Fruit fly (Drosophila melanogaster): ENCODE measurements around the gene CG11756.

Gene CG11756

dm6 chrX:11390625-11391363, 42.9 kb downstream of the CG11756 start (continued):
- TF ChIP-seq pho (GFP tag; optimal IDR thresholded peaks at IDR 0.05) (peak; percentile 76), lola (GFP tag; optimal IDR thresholded peaks at IDR 0.05) (peak in 1 of 3 experiments; percentile 60), CG12744 (GFP tag; optimal IDR thresholded peaks at IDR 0.05) (peak; percentile 67), CG11696 (GFP tag; IDR thresholded peaks at IDR 0.05) (peak; percentile 79), CG11723 (GFP tag; optimal IDR thresholded peaks at IDR 0.05) (peak; percentile 63), CG4282 (GFP tag; optimal IDR thresholded peaks at IDR 0.05) (peak; percentile 25), PHDP (tag; optimal IDR thresholded peaks at IDR 0.05) (peak; percentile 77), HLH54F (GFP tag; optimal IDR thresholded peaks at IDR 0.05) (peak; percentile 72), CG8924 (tag; optimal IDR thresholded peaks at IDR 0.05) (peak; percentile 70), mld (GFP tag; IDR thresholded peaks at IDR 0.05; ENCODE audit: partially characterized antibody) (0 out of 3 replicates have a peak, but pooled peaks have one; percentile 26), CG31224 (GFP tag; IDR thresholded peaks at IDR 0.05) (peak; percentile 75), C15 (GFP tag; IDR thresholded peaks at IDR 0.05) (peak; percentile 74; the same call in 1 of the 3 replicates), Dek (tag; optimal IDR thresholded peaks at IDR 0.05) (peak; percentile 50), Sox100B (GFP tag; optimal IDR thresholded peaks at IDR 0.05) (peak; percentile 76), CG10543 (GFP tag; optimal IDR thresholded peaks at IDR 0.05) (peak; percentile 26), CG10366 (GFP tag; IDR thresholded peaks at IDR 0.05) (peak; percentile 84), CG8944 (GFP tag; optimal IDR thresholded peaks at IDR 0.05) (peak; percentile 55), Mrtf (GFP tag; IDR thresholded peaks at IDR 0.05) (peak; percentile 80), nmo (GFP tag; optimal IDR thresholded peaks at IDR 0.05) (peak; percentile 83), nom (GFP tag; optimal IDR thresholded peaks at IDR 0.05) (no peak), pita (GFP tag; optimal IDR thresholded peaks at IDR 0.05) (no peak), wdn (GFP tag; IDR thresholded peaks at IDR 0.05) (peak; percentile 80), ara (GFP tag; IDR thresholded peaks at IDR 0.05) (peak; percentile 65), CG9817 (tag; optimal IDR thresholded peaks at IDR 0.05) (peak; percentile 78), Jarid2 (GFP tag; optimal IDR thresholded peaks at IDR 0.05) (peak; percentile 24), Hr39 (optimal IDR thresholded peaks at IDR 0.05) (no peak), CG8290 (GFP tag; optimal IDR thresholded peaks at IDR 0.05) (no peak), CG8290 (tag; optimal IDR thresholded peaks at IDR 0.05) (peak in 1 of 2 experiments; percentile 98), sug (tag; optimal IDR thresholded peaks at IDR 0.05) (peak; percentile 58), vnd (GFP tag; IDR thresholded peaks at IDR 0.05; ENCODE audit: partially characterized antibody) (no peak), sens (GFP tag) (peak; percentile 95), MTF-1 (GFP tag; optimal IDR thresholded peaks at IDR 0.05; ENCODE audit: borderline replicate concordance) (peak; percentile 57), tup (GFP tag; optimal IDR thresholded peaks at IDR 0.05) (peak; percentile 45), Rx (GFP tag; IDR thresholded peaks at IDR 0.05) (peak; percentile 78), caup (GFP tag; optimal IDR thresholded peaks at IDR 0.05; ENCODE audit: severe bottlenecking) (peak; percentile 77), CG9876 (GFP tag; optimal IDR thresholded peaks at IDR 0.05) (peak; percentile 46), Bdp1 (GFP tag; optimal IDR thresholded peaks at IDR 0.05) (peak; percentile 70), abd-A (tag; optimal IDR thresholded peaks at IDR 0.05) (no peak), wek (GFP tag; optimal IDR thresholded peaks at IDR 0.05) (peak; percentile 30), CG4424 (GFP tag; optimal IDR thresholded peaks at IDR 0.05) (peak; percentile 57), CG14050 (GFP tag; IDR thresholded peaks at IDR 0.05) (peak; percentile 75), Fer1 (GFP tag; optimal IDR thresholded peaks at IDR 0.05) (peak; percentile 69), dpn (GFP tag; optimal IDR thresholded peaks at IDR 0.05) (peak; percentile 79 to 87), Dip3 (GFP tag; optimal IDR thresholded peaks at IDR 0.05) (peak; percentile 84), CG6765 (GFP tag; optimal IDR thresholded peaks at IDR 0.05) (peak; percentile 49), CG10431 (GFP tag; optimal IDR thresholded peaks at IDR 0.05) (no peak), nau (GFP tag; optimal IDR thresholded peaks at IDR 0.05) (peak; percentile 34), CG10274 (GFP tag; optimal IDR thresholded peaks at IDR 0.05) (peak; percentile 52), cas (GFP tag; IDR thresholded peaks at IDR 0.05) (peak; percentile 61)
